Fruit fly (Drosophila melanogaster) whole organism, prepupa: ENCODE measurements around the gene CG7963.

Experiments used
- CG11294 ChIP-seq: fragments of 200-800 bp; sonication (Bioruptor generic); IDR thresholded peaks from 2 replicates; pipeline ENCODE4 v1.3.6; 2022; ENCODE audit warnings: missing biosample characterization, missing genetic modification characterization
- CG11902 ChIP-seq: fragments of 200-800 bp; sonication (Bioruptor generic); optimal IDR thresholded peaks from 3 replicates; lab custom pipeline; 2016; ENCODE audit warnings: missing biosample characterization, missing genetic modification characterization
- CG15336 ChIP-seq: fragments of 200-800 bp; sonication (Bioruptor generic); IDR thresholded peaks from 2 replicates; pipeline ENCODE4 v1.3.6; 2022; ENCODE audit warnings: missing biosample characterization, missing genetic modification characterization
- CG3032 ChIP-seq: fragments of 200-800 bp; optimal IDR thresholded peaks from 2 replicates; lab custom pipeline; 2019; ENCODE audit warnings: missing biosample characterization, mild to moderate bottlenecking, missing genetic modification characterization, moderate library complexity
- CG32006 ChIP-seq: fragments of 200-800 bp; sonication (Bioruptor generic); optimal IDR thresholded peaks from 3 replicates; lab custom pipeline; 2017; ENCODE audit warnings: missing biosample characterization, mild to moderate bottlenecking, missing genetic modification characterization
- CG8119 ChIP-seq: fragments of 200-800 bp; sonication (Bioruptor generic); IDR thresholded peaks from 3 replicates; pipeline ENCODE4 v1.3.6; 2022; ENCODE audit warnings: missing biosample characterization, missing genetic modification characterization
- net ChIP-seq: fragments of 200-800 bp; sonication (Bioruptor generic); optimal IDR thresholded peaks from 3 replicates; lab custom pipeline; 2016; ENCODE audit warnings: missing biosample characterization, missing genetic modification characterization
- salr ChIP-seq, 2 experiments: fragments of 200-800 bp; sonication (Bioruptor generic); optimal IDR thresholded peaks; 3 replicates each; lab custom pipeline; 2016 to 2018; ENCODE audit warnings: missing biosample characterization in 2 of 2, missing genetic modification characterization in 2 of 2, mild to moderate bottlenecking in 1 of 2
- ss ChIP-seq, 2 experiments: fragments of 200-800 bp; sonication (Bioruptor generic); optimal IDR thresholded peaks; 2 replicates in 1 of 2; 3 replicates in 1 of 2; lab custom pipeline; 2017 to 2018; ENCODE audit warnings: mild to moderate bottlenecking in 2 of 2, missing biosample characterization in 2 of 2, missing genetic modification characterization in 2 of 2, moderate library complexity in 1 of 2

DNA sequence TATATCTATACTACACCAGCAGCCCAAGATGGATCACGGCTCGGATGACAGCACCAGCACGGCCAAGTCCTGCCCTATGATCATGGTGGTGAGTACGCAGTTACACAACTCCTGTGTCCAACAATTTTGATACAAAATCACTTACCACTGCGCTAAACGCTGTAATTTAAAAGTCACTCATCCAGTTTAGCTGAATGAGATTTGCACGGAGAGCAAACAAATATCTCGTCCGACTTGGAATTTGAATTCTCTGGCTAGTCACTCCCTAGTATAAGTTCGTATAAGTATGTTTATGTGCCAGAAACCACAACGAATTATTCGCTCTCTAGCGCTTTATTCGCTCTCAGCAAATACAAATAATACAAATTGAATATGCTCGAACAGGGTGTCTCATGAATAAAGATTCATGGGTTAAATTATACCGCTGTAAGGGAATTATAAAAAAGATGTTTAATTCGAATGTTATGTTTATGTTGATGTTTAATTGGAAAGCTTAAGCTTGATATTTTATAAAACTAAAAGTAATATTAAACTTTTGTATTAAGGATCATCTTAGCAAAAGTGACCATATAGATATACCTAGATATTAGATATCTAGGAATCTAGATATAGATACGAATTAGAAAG, 44.8 kb upstream of the CG7963 start:
- no peak for TF ChIP-seq CG3032 (tag; lab: Kevin White, UChicago)
- no peak for TF ChIP-seq CG32006 (GFP tag; lab: Kevin White, UChicago)
- TF ChIP-seq CG15336 (GFP tag; lab: Robert Waterston, UW): peak; percentile 76
- no peak for TF ChIP-seq CG11294 (GFP tag; lab: Robert Waterston, UW)
- TF ChIP-seq net (GFP tag; lab: Kevin White, UChicago): peak; percentile 20
- no peak for TF ChIP-seq CG11902 (GFP tag; lab: Kevin White, UChicago)
- TF ChIP-seq salr (GFP tag; optimal IDR thresholded peaks at IDR 0.05; lab: Kevin White, UChicago): no peak
- peak; percentile 66; the same call in 2 of the 3 replicates for TF ChIP-seq CG8119
- TF ChIP-seq ss (GFP tag; optimal IDR thresholded peaks at IDR 0.05; lab: Kevin White, UChicago): no peak
